Fruit fly (Drosophila melanogaster) whole organism, embryonic: ENCODE measurements around the gene CG10298.

Experiments used
- CG1024 ChIP-seq: fragments of 200-800 bp; sonication (Bioruptor generic); IDR thresholded peaks from 2 replicates; pipeline ENCODE4 v1.3.6; 2022; ENCODE audit warnings: missing biosample characterization, missing genetic modification characterization
- CG10565 ChIP-seq: fragments of 200-800 bp; sonication (Bioruptor generic); optimal IDR thresholded peaks from 3 replicates; lab custom pipeline; 2016; ENCODE audit warnings: missing biosample characterization, mild to moderate bottlenecking, missing genetic modification characterization
- CG10979 ChIP-seq: fragments of 200-800 bp; sonication (Bioruptor generic); optimal IDR thresholded peaks from 2 replicates; lab custom pipeline; 2018; ENCODE audit warnings: missing biosample characterization, mild to moderate bottlenecking, missing genetic modification characterization, moderate library complexity
- CG12104 ChIP-seq: fragments of 200-800 bp; sonication (Bioruptor generic); optimal IDR thresholded peaks from 3 replicates; lab custom pipeline; 2016; ENCODE audit warnings: missing biosample characterization, missing genetic modification characterization
- CG12236 ChIP-seq: fragments of 200-800 bp; sonication (Bioruptor generic); optimal IDR thresholded peaks from 2 replicates; lab custom pipeline; 2016; ENCODE audit warnings: missing biosample characterization, missing genetic modification characterization
- CG12391 ChIP-seq: fragments of 200-800 bp; sonication (Bioruptor generic); optimal IDR thresholded peaks from 3 replicates; lab custom pipeline; 2018; ENCODE audit warnings: missing biosample characterization, mild to moderate bottlenecking, missing genetic modification characterization, moderate library complexity
- CG12744 ChIP-seq: fragments of 200-800 bp; sonication (Bioruptor generic); optimal IDR thresholded peaks from 2 replicates; lab custom pipeline; 2016; ENCODE audit warnings: missing biosample characterization, missing genetic modification characterization
- CG13624 ChIP-seq: fragments of 200-800 bp; sonication (Bioruptor generic); optimal IDR thresholded peaks from 2 replicates; lab custom pipeline; 2016; ENCODE audit warnings: missing biosample characterization, missing genetic modification characterization
- CG13894 ChIP-seq: fragments of 200-800 bp; sonication (Bioruptor generic); optimal IDR thresholded peaks from 3 replicates; lab custom pipeline; 2018; ENCODE audit warnings: missing biosample characterization, mild to moderate bottlenecking, missing genetic modification characterization, moderate library complexity
- CG1647 ChIP-seq: fragments of 200-800 bp; sonication (Bioruptor generic); optimal IDR thresholded peaks from 3 replicates; lab custom pipeline; 2016; ENCODE audit warnings: missing biosample characterization, missing genetic modification characterization
- CG1792 ChIP-seq: fragments of 200-800 bp; sonication (Bioruptor generic); optimal IDR thresholded peaks from 2 replicates; lab custom pipeline; 2016; ENCODE audit warnings: missing biosample characterization, missing genetic modification characterization
- CG18011 ChIP-seq: fragments of 200-800 bp; sonication (Bioruptor generic); optimal IDR thresholded peaks from 2 replicates; lab custom pipeline; 2017; ENCODE audit warnings: missing biosample characterization, missing genetic modification characterization, mild to moderate bottlenecking, moderate library complexity, missing genotype
- CG18262 ChIP-seq: fragments of 200-800 bp; optimal IDR thresholded peaks from 3 replicates; lab custom pipeline; 2019; ENCODE audit warnings: missing biosample characterization, mild to moderate bottlenecking, missing genetic modification characterization, moderate library complexity
- CG18476 ChIP-seq: fragments of 200-800 bp; sonication (Bioruptor generic); optimal IDR thresholded peaks from 2 replicates; lab custom pipeline; 2016; ENCODE audit warnings: missing biosample characterization, mild to moderate bottlenecking, missing genetic modification characterization
- CG2199 ChIP-seq: fragments of 200-800 bp; sonication (Bioruptor generic); IDR thresholded peaks from 3 replicates; pipeline ENCODE4 v1.3.6; 2022; ENCODE audit warnings: missing biosample characterization, missing genetic modification characterization
- CG30403 ChIP-seq: fragments of 200-800 bp; sonication (Bioruptor generic); optimal IDR thresholded peaks from 3 replicates; lab custom pipeline; 2016; ENCODE audit warnings: missing biosample characterization, missing genetic modification characterization
- CG3995 ChIP-seq: fragments of 200-800 bp; sonication (Bioruptor generic); optimal IDR thresholded peaks from 3 replicates; lab custom pipeline; 2016; ENCODE audit warnings: missing biosample characterization, missing genetic modification characterization
- CG4707 ChIP-seq: fragments of 200-800 bp; sonication (Bioruptor generic); optimal IDR thresholded peaks from 2 replicates; lab custom pipeline; 2018; ENCODE audit warnings: missing biosample characterization, mild to moderate bottlenecking, missing genetic modification characterization, moderate library complexity
- CG4820 ChIP-seq: fragments of 200-800 bp; sonication (Bioruptor generic); optimal IDR thresholded peaks from 3 replicates; lab custom pipeline; 2016; ENCODE audit warnings: missing biosample characterization, missing genetic modification characterization
- CG5245 ChIP-seq: fragments of 200-800 bp; sonication (Bioruptor generic); optimal IDR thresholded peaks from 3 replicates; lab custom pipeline; 2016; ENCODE audit warnings: missing biosample characterization, missing genetic modification characterization
- CG6272 ChIP-seq: fragments of 200-800 bp; sonication (Bioruptor generic); IDR thresholded peaks from 2 replicates; pipeline ENCODE4 v1.3.6; 2022; ENCODE audit warnings: missing biosample characterization, missing genetic modification characterization
- CG8290 ChIP-seq, 3 experiments: fragments of 200-800 bp; sonication (Bioruptor generic); optimal IDR thresholded peaks; 2 replicates each; lab custom pipeline; 2016 to 2019; ENCODE audit warnings: missing biosample characterization in 3 of 3, missing genetic modification characterization in 3 of 3, mild to moderate bottlenecking in 2 of 3, moderate library complexity in 1 of 3
- CG8359 ChIP-seq: fragments of 200-800 bp; sonication (Bioruptor generic); optimal IDR thresholded peaks from 2 replicates; lab custom pipeline; 2017; ENCODE audit warnings: missing biosample characterization, mild to moderate bottlenecking, missing genetic modification characterization, borderline replicate concordance
- CG8478 ChIP-seq: fragments of >200 bp; optimal IDR thresholded peaks from 2 replicates; lab custom pipeline; 2018
- CG9215 ChIP-seq: fragments of 200-800 bp; sonication (Bioruptor generic); IDR thresholded peaks from 2 replicates; pipeline ENCODE4 v1.3.6; 2022; ENCODE audit warnings: missing biosample characterization, missing genetic modification characterization
- Camta ChIP-seq: fragments of 200-800 bp; sonication (Bioruptor generic); optimal IDR thresholded peaks from 2 replicates; lab custom pipeline; 2016; ENCODE audit warnings: missing biosample characterization, missing genetic modification characterization
- CrebB ChIP-seq: fragments of 200-800 bp; sonication (Bioruptor generic); optimal IDR thresholded peaks from 3 replicates; lab custom pipeline; 2018; ENCODE audit warnings: missing biosample characterization, mild to moderate bottlenecking, missing genetic modification characterization
- Dip3 ChIP-seq: fragments of 200-800 bp; sonication (Bioruptor generic); optimal IDR thresholded peaks from 3 replicates; lab custom pipeline; 2016; ENCODE audit warnings: missing biosample characterization, missing genetic modification characterization
- Hsf ChIP-seq: fragments of 200-800 bp; sonication (Bioruptor generic); optimal IDR thresholded peaks from 3 replicates; lab custom pipeline; 2016; ENCODE audit warnings: missing biosample characterization, missing genetic modification characterization
- MESR4 ChIP-seq: fragments of 200-800 bp; sonication (Bioruptor generic); optimal IDR thresholded peaks from 2 replicates; lab custom pipeline; 2018; ENCODE audit warnings: missing biosample characterization, mild to moderate bottlenecking, missing genetic modification characterization, moderate library complexity
- Meics ChIP-seq: fragments of 200-800 bp; sonication (Bioruptor generic); optimal IDR thresholded peaks from 2 replicates; lab custom pipeline; 2017; ENCODE audit warnings: missing biosample characterization, mild to moderate bottlenecking, missing genetic modification characterization
- NFAT ChIP-seq: fragments of 200-800 bp; sonication (Bioruptor generic); IDR thresholded peaks from 2 replicates; pipeline ENCODE4 v1.3.6; 2022; ENCODE audit warnings: missing biosample characterization, missing genetic modification characterization
- NK7.1 ChIP-seq: fragments of 200-800 bp; sonication (Bioruptor generic); optimal IDR thresholded peaks from 3 replicates; lab custom pipeline; 2016; ENCODE audit warnings: missing biosample characterization, missing genetic modification characterization
- Nf-YC ChIP-seq: fragments of 200-800 bp; optimal IDR thresholded peaks from 3 replicates; lab custom pipeline; 2019; ENCODE audit warnings: missing biosample characterization, mild to moderate bottlenecking, missing genetic modification characterization, moderate library complexity
- Sox102F ChIP-seq: fragments of 200-800 bp; sonication (Bioruptor generic); optimal IDR thresholded peaks from 2 replicates; lab custom pipeline; 2018; ENCODE audit warnings: missing biosample characterization, mild to moderate bottlenecking, missing genetic modification characterization, moderate library complexity
- Xrp1 ChIP-seq: fragments of 200-800 bp; sonication (Bioruptor generic); IDR thresholded peaks from 2 replicates; pipeline ENCODE4 v1.3.6; 2022; ENCODE audit warnings: missing biosample characterization, missing genetic modification characterization
- YL-1 ChIP-seq: fragments of 200-800 bp; sonication (Bioruptor generic); optimal IDR thresholded peaks from 3 replicates; lab custom pipeline; 2017; ENCODE audit warnings: missing biosample characterization, mild to moderate bottlenecking, missing genetic modification characterization
- ab ChIP-seq: fragments of 200-800 bp; sonication (Bioruptor generic); optimal IDR thresholded peaks from 2 replicates; lab custom pipeline; 2016; ENCODE audit warnings: missing biosample characterization, missing genetic modification characterization
- abd-A ChIP-seq: fragments of 200-800 bp; sonication (Bioruptor generic); optimal IDR thresholded peaks from 3 replicates; lab custom pipeline; 2019; ENCODE audit warnings: missing biosample characterization, mild to moderate bottlenecking, missing genetic modification characterization, moderate library complexity
- ac ChIP-seq: fragments of 200-800 bp; sonication (Bioruptor generic); optimal IDR thresholded peaks from 3 replicates; lab custom pipeline; 2017; ENCODE audit warnings: missing biosample characterization, mild to moderate bottlenecking, missing genetic modification characterization
- br ChIP-seq: fragments of >200 bp; optimal IDR thresholded peaks from 2 replicates; lab custom pipeline; 2017
- bsh ChIP-seq, 2 experiments: fragments of 200-800 bp; sonication (Bioruptor generic); optimal IDR thresholded peaks; 2 replicates each; lab custom pipeline; 2017 to 2018; ENCODE audit warnings: mild to moderate bottlenecking in 2 of 2, missing biosample characterization in 2 of 2, missing genetic modification characterization in 2 of 2, moderate library complexity in 1 of 2
- btn ChIP-seq: fragments of 200-800 bp; sonication (Bioruptor generic); optimal IDR thresholded peaks from 2 replicates; lab custom pipeline; 2016; ENCODE audit warnings: missing biosample characterization, missing genetic modification characterization
- exex ChIP-seq: fragments of 200-800 bp; sonication (Bioruptor generic); optimal IDR thresholded peaks from 4 replicates; lab custom pipeline; 2018; ENCODE audit warnings: missing biosample characterization, mild to moderate bottlenecking, missing genetic modification characterization, moderate library complexity
- fd3F ChIP-seq: fragments of 200-800 bp; sonication (Bioruptor generic); optimal IDR thresholded peaks from 2 replicates; lab custom pipeline; 2018; ENCODE audit warnings: missing biosample characterization, mild to moderate bottlenecking, missing genetic modification characterization, moderate library complexity
- gce ChIP-seq: fragments of 200-800 bp; sonication (Bioruptor generic); IDR thresholded peaks from 3 replicates; pipeline ENCODE4 v1.3.6; 2022; ENCODE audit warnings: missing biosample characterization, missing genetic modification characterization
- nau ChIP-seq: fragments of 200-800 bp; sonication (Bioruptor generic); optimal IDR thresholded peaks from 3 replicates; lab custom pipeline; 2017; ENCODE audit warnings: missing biosample characterization, mild to moderate bottlenecking, missing genetic modification characterization, missing genetic modification reagents
- pb ChIP-seq: fragments of 200-800 bp; sonication (Bioruptor generic); optimal IDR thresholded peaks from 3 replicates; lab custom pipeline; 2016; ENCODE audit warnings: missing biosample characterization, missing genetic modification characterization
- pros ChIP-seq: fragments of 200-800 bp; sonication (Bioruptor generic); optimal IDR thresholded peaks from 3 replicates; lab custom pipeline; 2019; ENCODE audit warnings: missing biosample characterization, mild to moderate bottlenecking, missing genetic modification characterization, moderate library complexity
- ranshi ChIP-seq: fragments of 200-800 bp; sonication (Bioruptor generic); IDR thresholded peaks from 2 replicates; pipeline ENCODE4 v1.3.6; 2022; ENCODE audit warnings: missing biosample characterization, missing genetic modification characterization
- sqz ChIP-seq: fragments of 200-800 bp; sonication (Bioruptor generic); optimal IDR thresholded peaks from 3 replicates; lab custom pipeline; 2018; ENCODE audit warnings: missing biosample characterization, mild to moderate bottlenecking, missing genetic modification characterization
- toy ChIP-seq: fragments of 200-800 bp; sonication (Bioruptor generic); IDR thresholded peaks from 2 replicates; pipeline ENCODE4 v1.3.6; 2022; ENCODE audit warnings: missing biosample characterization, missing genetic modification characterization
- usp ChIP-seq: fragments of >200 bp; optimal IDR thresholded peaks from 2 replicates; lab custom pipeline; 2017; ENCODE audit warnings: missing biosample characterization, missing genetic modification characterization

The CG10298 gene

DNA sequence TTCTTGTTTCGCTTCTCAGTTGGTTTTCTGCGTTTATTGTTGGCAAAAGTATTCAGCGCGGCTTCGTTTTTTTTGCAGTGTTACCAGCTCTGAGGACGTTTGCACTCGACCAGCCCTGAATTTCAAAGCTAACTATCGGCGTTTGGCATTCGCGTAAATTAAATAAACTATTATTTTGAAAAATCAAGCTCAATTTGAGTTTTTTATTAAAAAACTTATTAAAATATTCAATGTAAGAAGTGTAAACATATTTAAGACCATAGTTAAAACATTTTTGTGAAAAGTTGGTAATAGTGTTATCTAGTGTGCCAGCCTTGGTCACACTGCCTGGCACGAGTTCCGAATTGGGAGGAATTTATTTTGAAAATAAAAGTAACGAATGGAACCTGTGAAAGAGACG is 3.0 kb downstream of the CG10298 start, which contains the start of the genes SmD2 and CG18048 (continued):
- no peak for TF ChIP-seq CG2199 (GFP tag; lab: Robert Waterston, UW)
- peak; percentile 70 for TF ChIP-seq CG3995 (GFP tag; lab: Kevin White, UChicago)
- TF ChIP-seq Hsf (GFP tag; lab: Kevin White, UChicago): no peak
- TF ChIP-seq CG18262 (tag; lab: Kevin White, UChicago): peak; percentile 9
- no peak for TF ChIP-seq exex (tag; lab: Kevin White, UChicago)
- no peak for TF ChIP-seq ab (GFP tag; lab: Kevin White, UChicago)
- TF ChIP-seq CG18011: no peak
- TF ChIP-seq CG1647 (GFP tag; lab: Kevin White, UChicago): no peak
- peak; percentile 10 for TF ChIP-seq CG8290 (GFP tag; optimal IDR thresholded peaks at IDR 0.05; lab: Kevin White, UChicago)
- no peak for TF ChIP-seq CG8290 (tag; optimal IDR thresholded peaks at IDR 0.05; lab: Kevin White, UChicago)
- peak; percentile 13 for TF ChIP-seq Meics (GFP tag; lab: Kevin White, UChicago)
- no peak for TF ChIP-seq pros (GFP tag; lab: Kevin White, UChicago)
- TF ChIP-seq MESR4: no peak
- no peak for TF ChIP-seq fd3F (GFP tag; lab: Kevin White, UChicago)
- TF ChIP-seq YL-1 (GFP tag; lab: Kevin White, UChicago): peak; percentile 82
- TF ChIP-seq CG13894: no peak
- no peak for TF ChIP-seq CG13624
- no peak for TF ChIP-seq abd-A (tag; lab: Kevin White, UChicago)
- TF ChIP-seq sqz (GFP tag; lab: Kevin White, UChicago): no peak
- no peak for TF ChIP-seq usp
- TF ChIP-seq CG8478: no peak
- no peak for TF ChIP-seq CG18476
- TF ChIP-seq CG1792: no peak
- no peak for TF ChIP-seq CG5245 (GFP tag; lab: Kevin White, UChicago)
- TF ChIP-seq CG6272: no peak
- no peak for TF ChIP-seq toy (GFP tag; lab: Robert Waterston, UW)
- no peak for TF ChIP-seq ac
- TF ChIP-seq CG12236 (GFP tag; lab: Kevin White, UChicago): no peak
- TF ChIP-seq br (lab: Kevin White, UChicago): no peak
- TF ChIP-seq CG10979 (tag; lab: Kevin White, UChicago): no peak
- no peak for TF ChIP-seq Dip3 (GFP tag; lab: Kevin White, UChicago)
- TF ChIP-seq CG12104 (GFP tag; lab: Kevin White, UChicago): no peak
- TF ChIP-seq nau: no peak
- no peak for TF ChIP-seq NFAT (GFP tag; lab: Robert Waterston, UW)
- no peak for TF ChIP-seq CG1024 (GFP tag; lab: Robert Waterston, UW)
- TF ChIP-seq Camta (GFP tag; lab: Kevin White, UChicago): no peak
- TF ChIP-seq CG30403 (GFP tag; lab: Kevin White, UChicago): peak; percentile 24
- no peak for TF ChIP-seq CG12744 (GFP tag; lab: Kevin White, UChicago)
- no peak for TF ChIP-seq bsh (GFP tag; optimal IDR thresholded peaks at IDR 0.05; lab: Kevin White, UChicago)
- no peak for TF ChIP-seq btn
- TF ChIP-seq CG10565 (GFP tag; lab: Kevin White, UChicago): no peak
- TF ChIP-seq CG8359 (GFP tag; lab: Kevin White, UChicago): no peak
- TF ChIP-seq Nf-YC (tag; lab: Kevin White, UChicago): peak; percentile 18
- TF ChIP-seq CG9215 (GFP tag; lab: Robert Waterston, UW): no peak
- no peak for TF ChIP-seq ranshi (GFP tag; lab: Robert Waterston, UW)
- TF ChIP-seq gce (GFP tag; lab: Robert Waterston, UW): no peak
- no peak for TF ChIP-seq CG4707 (GFP tag; lab: Kevin White, UChicago)
- TF ChIP-seq NK7.1 (GFP tag; lab: Kevin White, UChicago): no peak
- TF ChIP-seq CG12391: peak; percentile 44
- no peak for TF ChIP-seq pb (GFP tag; lab: Kevin White, UChicago)
- no peak for TF ChIP-seq Xrp1 (GFP tag; lab: Robert Waterston, UW)
- TF ChIP-seq Sox102F (GFP tag; lab: Kevin White, UChicago): no peak
- TF ChIP-seq CrebB (tag; lab: Kevin White, UChicago): no peak
- no peak for TF ChIP-seq CG4820 (GFP tag; lab: Kevin White, UChicago)
